Worm (Caenorhabditis elegans) whole organism, young adult: ENCODE measurements around the gene srd-21.

ENCODE experiments used
- B0019.2 ChIP-seq: fragments of 200-800 bp; sonication (Bioruptor generic); conservative IDR thresholded peaks from 2 replicates; pipeline ENCODE4 v1.3.6; 2022; ENCODE audit warnings: missing genetic modification reagents, missing genetic modification characterization, missing compliant biosample characterization
- B0035.1 ChIP-seq: sonication (generic microtip); optimal IDR thresholded peaks from 2 replicates; lab custom pipeline; 2016; ENCODE audit warnings: missing genetic modification characterization, mild to moderate bottlenecking, missing compliant biosample characterization, missing genotype, missing genetic modification reagents
- F33H1.4 ChIP-seq: fragments of 200-800 bp; sonication (Bioruptor generic); IDR thresholded peaks from 2 replicates; pipeline ENCODE4 v1.3.6; 2022; ENCODE audit warnings: missing genetic modification reagents, missing genetic modification characterization, missing compliant biosample characterization
- F39B2.1 ChIP-seq: fragments of 200-800 bp; sonication (Bioruptor generic); IDR thresholded peaks from 2 replicates; pipeline ENCODE4 v1.3.6; 2022; ENCODE audit warnings: missing genetic modification reagents, missing genetic modification characterization, missing compliant biosample characterization
- F57A8.1 ChIP-seq: fragments of 200-800 bp; sonication (Bioruptor generic); optimal IDR thresholded peaks from 2 replicates; lab custom pipeline; 2018; ENCODE audit warnings: mild to moderate bottlenecking, missing genetic modification characterization, moderate library complexity, missing compliant biosample characterization
- K12H6.12 ChIP-seq: fragments of 200-800 bp; sonication (Bioruptor generic); optimal IDR thresholded peaks from 2 replicates; lab custom pipeline; 2018; ENCODE audit warnings: mild to moderate bottlenecking, missing genetic modification characterization, missing compliant biosample characterization
- Y53F4B.3 ChIP-seq: fragments of 200-800 bp; sonication (Bioruptor generic); IDR thresholded peaks from 2 replicates; pipeline ENCODE4 v1.3.6; 2022; ENCODE audit warnings: missing genetic modification reagents, missing genetic modification characterization, missing compliant biosample characterization
- Y56A3A.18 ChIP-seq: fragments of 200-800 bp; sonication (Bioruptor generic); IDR thresholded peaks from 2 replicates; pipeline ENCODE4 v1.3.6; 2022; ENCODE audit warnings: missing genetic modification reagents, missing genetic modification characterization, missing compliant biosample characterization
- ama-1 ChIP-seq, 3 experiments: fragments of 150-350 bp in 1 of 3; sonication (generic microtip) in 2 of 3; optimal IDR thresholded peaks; 2 replicates each; lab custom pipeline; 2014 to 2018; ENCODE audit warnings: missing biosample characterization in 2 of 3, missing genetic modification characterization in 2 of 3, missing genetic modification reagents in 2 of 3
- aptf-2 ChIP-seq: fragments of 200-800 bp; sonication (Bioruptor generic); conservative IDR thresholded peaks from 2 replicates; pipeline ENCODE4 v1.3.6; 2022; ENCODE audit warnings: missing genetic modification reagents, missing genetic modification characterization, missing compliant biosample characterization
- aptf-3 ChIP-seq: fragments of 200-800 bp; sonication (Bioruptor generic); IDR thresholded peaks from 2 replicates; pipeline ENCODE4 v1.3.6; 2022; ENCODE audit warnings: missing genetic modification characterization, missing compliant biosample characterization
- attf-3 ChIP-seq: fragments of 200-800 bp; sonication (Bioruptor generic); conservative IDR thresholded peaks from 2 replicates; pipeline ENCODE4 v1.3.6; 2022; ENCODE audit warnings: missing genetic modification reagents, missing genetic modification characterization, missing compliant biosample characterization
- bed-1 ChIP-seq: fragments of 200-800 bp; sonication (Bioruptor generic); IDR thresholded peaks from 2 replicates; pipeline ENCODE4 v1.3.6; 2022; ENCODE audit warnings: missing genetic modification reagents, missing genetic modification characterization, missing compliant biosample characterization
- cebp-1 ChIP-seq, 2 experiments: fragments of 200-800 bp in 1 of 2; sonication (Bioruptor generic) in 1 of 2; sonication (generic microtip) in 1 of 2; IDR thresholded peaks in 1 of 2; optimal IDR thresholded peaks in 1 of 2; 2 replicates each; pipeline versions ENCODE4 v1.3.6 to Lab custom; 2017 to 2022; ENCODE audit warnings: missing compliant biosample characterization in 2 of 2, missing genetic modification characterization in 2 of 2, mild to moderate bottlenecking in 1 of 2, missing genetic modification reagents in 1 of 2, moderate library complexity in 1 of 2
- cebp-2 ChIP-seq: fragments of 200-800 bp; sonication (Bioruptor generic); IDR thresholded peaks from 2 replicates; pipeline ENCODE4 v1.3.6; 2022; ENCODE audit warnings: missing genetic modification characterization, missing compliant biosample characterization
- ceh-27 ChIP-seq: fragments of 200-800 bp; sonication (Bioruptor generic); optimal IDR thresholded peaks from 2 replicates; lab custom pipeline; 2018; ENCODE audit warnings: mild to moderate bottlenecking, missing genetic modification characterization, moderate library complexity, missing compliant biosample characterization
- ceh-40 ChIP-seq: fragments of 200-800 bp; sonication (Bioruptor generic); IDR thresholded peaks from 2 replicates; pipeline ENCODE4 v1.3.6; 2022; ENCODE audit warnings: missing genetic modification characterization, missing compliant biosample characterization
- ceh-79 ChIP-seq: sonication (generic microtip); optimal IDR thresholded peaks from 2 replicates; lab custom pipeline; 2017; ENCODE audit warnings: mild to moderate bottlenecking, missing genetic modification characterization, missing compliant biosample characterization
- chd-7 ChIP-seq: sonication (generic microtip); optimal IDR thresholded peaks from 2 replicates; lab custom pipeline; 2016; ENCODE audit warnings: mild to moderate bottlenecking, missing genetic modification characterization, moderate library complexity, missing compliant biosample characterization
- die-1 ChIP-seq: sonication (generic microtip); optimal IDR thresholded peaks from 2 replicates; lab custom pipeline; 2016; ENCODE audit warnings: missing genotype, mild to moderate bottlenecking, missing genetic modification characterization, missing compliant biosample characterization
- egl-44 ChIP-seq: fragments of 200-800 bp; sonication (Bioruptor generic); IDR thresholded peaks from 2 replicates; pipeline ENCODE4 v1.3.6; 2022; ENCODE audit warnings: missing genetic modification reagents, missing genetic modification characterization, missing compliant biosample characterization
- egrh-3 ChIP-seq: fragments of 200-800 bp; sonication (Bioruptor generic); IDR thresholded peaks from 2 replicates; pipeline ENCODE4 v1.3.6; 2022; ENCODE audit warnings: missing genetic modification reagents, missing genetic modification characterization, missing compliant biosample characterization
- ets-4 ChIP-seq: fragments of 200-800 bp; sonication (Bioruptor generic); optimal IDR thresholded peaks from 2 replicates; lab custom pipeline; 2018; ENCODE audit warnings: mild to moderate bottlenecking, missing genetic modification characterization, missing compliant biosample characterization
- fkh-3 ChIP-seq: sonication (generic microtip); optimal IDR thresholded peaks from 2 replicates; lab custom pipeline; 2016; ENCODE audit warnings: mild to moderate bottlenecking, missing genetic modification characterization, missing compliant biosample characterization
- gei-17 ChIP-seq: fragments of 200-800 bp; sonication (Bioruptor generic); optimal IDR thresholded peaks from 2 replicates; lab custom pipeline; 2018; ENCODE audit warnings: mild to moderate bottlenecking, missing genetic modification characterization, missing compliant biosample characterization
- hmg-20 ChIP-seq: fragments of 200-800 bp; sonication (Bioruptor generic); IDR thresholded peaks from 2 replicates; pipeline ENCODE4 v1.3.6; 2022; ENCODE audit warnings: missing genetic modification reagents, missing genetic modification characterization, missing compliant biosample characterization
- hrde-1 ChIP-seq: sonication (generic microtip); optimal IDR thresholded peaks from 2 replicates; lab custom pipeline; 2016; ENCODE audit warnings: missing genetic modification characterization, mild to moderate bottlenecking, missing compliant biosample characterization, moderate library complexity, missing genotype, missing genetic modification reagents, borderline replicate concordance
- lin-54 ChIP-seq: fragments of 200-800 bp; sonication (Bioruptor generic); optimal IDR thresholded peaks from 2 replicates; lab custom pipeline; 2018; ENCODE audit warnings: mild to moderate bottlenecking, missing genetic modification characterization, missing compliant biosample characterization
- lir-1 ChIP-seq: fragments of 200-800 bp; sonication (Bioruptor generic); conservative IDR thresholded peaks from 2 replicates; pipeline ENCODE4 v1.3.6; 2022; ENCODE audit warnings: missing genetic modification reagents, missing genetic modification characterization, missing compliant biosample characterization
- madf-6 ChIP-seq: fragments of 200-800 bp; sonication (Bioruptor generic); IDR thresholded peaks from 2 replicates; pipeline ENCODE4 v1.3.6; 2022; ENCODE audit warnings: missing genetic modification reagents, missing genetic modification characterization, missing compliant biosample characterization
- mel-28 ChIP-seq: sonication (generic microtip); optimal IDR thresholded peaks from 2 replicates; lab custom pipeline; 2016; ENCODE audit warnings: borderline replicate concordance, mild to moderate bottlenecking, missing genetic modification characterization, missing compliant biosample characterization
- nfya-2 ChIP-seq: fragments of 200-800 bp; sonication (Bioruptor generic); IDR thresholded peaks from 2 replicates; pipeline ENCODE4 v1.3.6; 2022; ENCODE audit warnings: missing genetic modification reagents, missing genetic modification characterization, missing compliant biosample characterization
- nfyb-1 ChIP-seq: fragments of 200-800 bp; sonication (Bioruptor generic); IDR thresholded peaks from 2 replicates; pipeline ENCODE4 v1.3.6; 2022; ENCODE audit warnings: missing genetic modification reagents, missing genetic modification characterization, missing compliant biosample characterization
- nhr-80 ChIP-seq: sonication (generic microtip); optimal IDR thresholded peaks from 2 replicates; lab custom pipeline; 2016; ENCODE audit warnings: missing genetic modification characterization, missing compliant biosample characterization
- rpc-1 ChIP-seq, 2 experiments: fragments of 150-350 bp in 1 of 2; sonication (generic microtip) in 1 of 2; optimal IDR thresholded peaks; 2 replicates each; lab custom pipeline; 2014 to 2018; ENCODE audit warnings: missing biosample characterization in 1 of 2, missing genetic modification characterization in 1 of 2, missing genetic modification reagents in 1 of 2, missing genotype in 1 of 2
- sdz-38 ChIP-seq: sonication (generic microtip); optimal IDR thresholded peaks from 2 replicates; lab custom pipeline; 2016; ENCODE audit warnings: missing genotype, missing genetic modification characterization, missing compliant biosample characterization
- sea-2 ChIP-seq: fragments of 200-800 bp; sonication (Bioruptor generic); IDR thresholded peaks from 2 replicates; pipeline ENCODE4 v1.3.6; 2022; ENCODE audit warnings: missing genetic modification characterization, missing compliant biosample characterization
- snpc-1.3 ChIP-seq: sonication (generic microtip); optimal IDR thresholded peaks from 2 replicates; lab custom pipeline; 2017; ENCODE audit warnings: missing genetic modification characterization, mild to moderate bottlenecking, missing compliant biosample characterization, antibody characterized with exemption, moderate library complexity, missing genotype, missing genetic modification reagents; ENCODE audit not compliant: insufficient read depth
- snpc-3.4 ChIP-seq: sonication (generic microtip); optimal IDR thresholded peaks from 2 replicates; lab custom pipeline; 2017; ENCODE audit warnings: missing genetic modification characterization, mild to moderate bottlenecking, missing compliant biosample characterization, antibody characterized with exemption, moderate library complexity, missing genotype, missing genetic modification reagents
- somi-1 ChIP-seq: fragments of 200-800 bp; sonication (Bioruptor generic); optimal IDR thresholded peaks from 2 replicates; lab custom pipeline; 2018; ENCODE audit warnings: mild to moderate bottlenecking, missing genetic modification characterization, missing compliant biosample characterization
- tbp1 ChIP-seq: fragments of 200-800 bp; sonication (Bioruptor generic); optimal IDR thresholded peaks from 2 replicates; lab custom pipeline; 2018; ENCODE audit warnings: mild to moderate bottlenecking, missing genetic modification characterization, missing compliant biosample characterization
- zim-3 ChIP-seq: sonication (generic microtip); optimal IDR thresholded peaks from 2 replicates; lab custom pipeline; 2017; ENCODE audit warnings: mild to moderate bottlenecking, missing genetic modification characterization, moderate library complexity, missing compliant biosample characterization
- ztf-18 ChIP-seq: sonication (generic microtip); optimal IDR thresholded peaks from 2 replicates; lab custom pipeline; 2016; ENCODE audit warnings: missing genotype, mild to moderate bottlenecking, missing genetic modification characterization, missing compliant biosample characterization
- ztf-28 ChIP-seq: fragments of 200-800 bp; sonication (Bioruptor generic); IDR thresholded peaks from 2 replicates; pipeline ENCODE4 v1.3.6; 2022; ENCODE audit warnings: missing genetic modification reagents, missing genetic modification characterization, missing compliant biosample characterization
- ztf-3 ChIP-seq: fragments of 200-800 bp; sonication (Bioruptor generic); optimal IDR thresholded peaks from 2 replicates; lab custom pipeline; 2018; ENCODE audit warnings: mild to moderate bottlenecking, missing genetic modification characterization, missing compliant biosample characterization

srd-21 gene

DNA sequence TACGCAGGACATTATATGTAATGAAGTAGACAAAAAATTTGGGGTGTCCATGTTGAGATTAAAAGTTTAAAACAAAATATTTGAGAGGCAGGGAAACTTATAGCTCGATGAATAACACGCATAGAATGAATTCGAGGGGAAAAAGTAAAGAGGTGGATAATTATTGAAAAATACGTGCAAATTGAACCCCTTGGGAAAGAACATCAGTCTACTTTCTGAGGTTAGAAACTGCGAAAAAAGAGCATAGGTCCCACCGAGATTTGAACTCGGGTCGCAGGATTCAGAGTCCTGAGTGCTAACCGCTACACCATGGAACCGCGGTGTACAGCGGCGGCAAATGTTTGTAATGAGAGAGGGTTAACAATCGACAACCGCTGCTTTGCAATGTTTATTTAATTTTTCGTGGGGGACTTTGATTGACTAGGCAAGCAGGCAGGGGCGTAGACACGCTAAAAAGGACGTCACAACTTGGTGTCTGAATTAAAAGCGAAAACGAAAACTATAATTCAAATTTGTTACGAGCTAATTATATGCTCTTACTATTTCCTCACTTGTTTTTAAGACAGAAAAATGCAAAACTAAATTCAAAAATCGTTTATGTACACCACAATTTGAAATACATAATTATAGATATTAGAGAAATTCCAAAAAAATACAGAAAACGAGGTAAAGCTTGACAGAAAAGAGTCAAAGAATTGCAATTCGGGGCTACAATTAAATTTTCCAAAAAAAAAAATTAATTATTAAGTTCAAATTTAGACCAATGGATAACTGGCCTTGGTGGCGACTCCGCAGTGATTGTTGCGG, 37.5 kb upstream of the srd-21 start, which contains the start of gene srh-269 (continued):
- TF ChIP-seq madf-6 (GFP tag; lab: Robert Waterston, UW) (peak; percentile 58), ceh-40 (GFP tag; lab: Robert Waterston, UW) (no peak), F33H1.4 (GFP tag; lab: Robert Waterston, UW) (peak; percentile 23; the same call in 1 of the 2 replicates), hrde-1 (tag; lab: Kevin White, UChicago) (peak; percentile 7), nfyb-1 (peak; percentile 95), ceh-79 (tag; lab: Kevin White, UChicago) (peak; percentile 93), egl-44 (GFP tag; lab: Robert Waterston, UW) (peak; percentile 92), F57A8.1 (GFP tag; lab: Kevin White, UChicago) (no peak), cebp-1 (GFP tag; IDR thresholded peaks at IDR 0.05; lab: Robert Waterston, UW) (peak; percentile 56; the same call in 1 of the 2 replicates), cebp-1 (tag; optimal IDR thresholded peaks at IDR 0.05; lab: Kevin White, UChicago) (peak; percentile 84), B0019.2 (GFP tag; lab: Robert Waterston, UW) (no peak), rpc-1 (optimal IDR thresholded peaks at IDR 0.05; lab: Kevin White, UChicago) (peak; percentile 82), rpc-1 (tag; optimal IDR thresholded peaks at IDR 0.05; lab: Kevin White, UChicago) (peak; percentile 97), die-1 (tag; lab: Kevin White, UChicago) (peak; percentile 85), chd-7 (tag; lab: Kevin White, UChicago) (peak; percentile 93), tbp1 (GFP tag; lab: Kevin White, UChicago) (peak; percentile 95), aptf-2 (GFP tag; lab: Robert Waterston, UW) (no peak), bed-1 (GFP tag; lab: Robert Waterston, UW) (no peak), aptf-3 (0 out of 2 replicates have a peak, but pooled peaks have one; percentile 74), gei-17 (GFP tag; lab: Kevin White, UChicago) (peak; percentile 51), nhr-80 (tag; lab: Kevin White, UChicago) (peak; percentile 88), sdz-38 (tag; lab: Kevin White, UChicago) (no peak), ztf-18 (tag; lab: Kevin White, UChicago) (peak; percentile 63), sea-2 (GFP tag; lab: Robert Waterston, UW) (0 out of 2 replicates have a peak, but pooled peaks have one; percentile 55), Y56A3A.18 (peak; percentile 98), hmg-20 (GFP tag; lab: Robert Waterston, UW) (peak; percentile 35; the same call in 1 of the 2 replicates), ama-1 (optimal IDR thresholded peaks at IDR 0.05; lab: Kevin White, UChicago) (peak; percentile 79), ama-1 (GFP tag; optimal IDR thresholded peaks at IDR 0.05; lab: Kevin White, UChicago) (peak in 1 of 2 experiments; percentile 54), ztf-3 (no peak), K12H6.12 (tag; lab: Kevin White, UChicago) (peak; percentile 28), lir-1 (GFP tag; lab: Robert Waterston, UW) (peak; percentile 63), lin-54 (peak; percentile 77), nfya-2 (GFP tag; lab: Robert Waterston, UW) (no peak), zim-3 (tag; lab: Kevin White, UChicago) (peak; percentile 86), cebp-2 (GFP tag; lab: Robert Waterston, UW) (peak; percentile 87; the same call in 1 of the 2 replicates), ztf-28 (GFP tag; lab: Robert Waterston, UW) (peak; percentile 76; the same call in 1 of the 2 replicates), F39B2.1 (GFP tag; lab: Robert Waterston, UW) (no peak), mel-28 (tag; lab: Kevin White, UChicago) (peak; percentile 13), egrh-3 (GFP tag; lab: Robert Waterston, UW) (peak; percentile 32), attf-3 (no peak), Y53F4B.3 (GFP tag; lab: Robert Waterston, UW) (no peak), snpc-3.4 (tag; lab: Kevin White, UChicago) (peak; percentile 72), snpc-1.3 (tag; lab: Kevin White, UChicago) (peak; percentile 72), ets-4 (GFP tag; lab: Kevin White, UChicago) (peak; percentile 91), B0035.1 (tag; lab: Kevin White, UChicago) (peak; percentile 76), somi-1 (peak; percentile 74), fkh-3 (tag; lab: Kevin White, UChicago) (peak; percentile 95), ceh-27 (GFP tag; lab: Kevin White, UChicago) (peak; percentile 56)
